In genomic region chr3R:11351280-11351679, dm6 we compare ENCODE assay signal across 1 fruit fly cellular context.
TF ChIP-seq lines count a peak whose summit lies in the region.

No protein-coding gene starts in this region.

TF ChIP-seq in whole organism, embryonic, 481 proteins besides CTCF, POLR2A, EP300 and RAD21 (continued from another document):
- TF ChIP-seq Xrp1 (GFP tag; IDR thresholded peaks at IDR 0.05; lab: Robert Waterston, UW) (peak; percentile 41; the same call in 1 of the 2 replicates), CG7839 (tag; optimal IDR thresholded peaks at IDR 0.05; lab: Kevin White, UChicago) (peak; percentile 6), stc (GFP tag; IDR thresholded peaks at IDR 0.05; lab: Robert Waterston, UW) (no peak), CG12391 (tag; optimal IDR thresholded peaks at IDR 0.05; lab: Kevin White, UChicago) (peak; percentile 27), CG7357 (GFP tag; IDR thresholded peaks at IDR 0.05; lab: Robert Waterston, UW) (no peak), prd (optimal IDR thresholded peaks at IDR 0.05; lab: Kevin White, UChicago) (no peak), prd (GFP tag; IDR thresholded peaks at IDR 0.05; lab: Robert Waterston, UW) (peak; percentile 28; the same call in 1 of the 3 replicates), toy (GFP tag; IDR thresholded peaks at IDR 0.05; lab: Robert Waterston, UW) (no peak), CG4282 (GFP tag; optimal IDR thresholded peaks at IDR 0.05; lab: Kevin White, UChicago) (peak; percentile 89), CG12104 (GFP tag; optimal IDR thresholded peaks at IDR 0.05; lab: Kevin White, UChicago) (no peak), CG18262 (tag; optimal IDR thresholded peaks at IDR 0.05; lab: Kevin White, UChicago) (peak; percentile 45), yki (optimal IDR thresholded peaks at IDR 0.05; lab: Kevin White, UChicago) (no peak), bsh (GFP tag; optimal IDR thresholded peaks at IDR 0.05; lab: Kevin White, UChicago) (peak in 1 of 2 experiments; percentile 13), CG31441 (GFP tag; IDR thresholded peaks at IDR 0.05; lab: Robert Waterston, UW) (peak; percentile 34; the same call in 1 of the 2 replicates), ftz-f1 (GFP tag; optimal IDR thresholded peaks at IDR 0.05; lab: Kevin White, UChicago) (no peak), Bgb (GFP tag; IDR thresholded peaks at IDR 0.05; lab: Robert Waterston, UW; ENCODE audit: partially characterized antibody) (no peak), unpg (GFP tag; optimal IDR thresholded peaks at IDR 0.05; lab: Kevin White, UChicago) (peak; percentile 3), CG14710 (tag; optimal IDR thresholded peaks at IDR 0.05; lab: Kevin White, UChicago) (peak; percentile 35), lola (GFP tag; optimal IDR thresholded peaks at IDR 0.05; lab: Kevin White, UChicago) (peak in 1 of 3 experiments; percentile 42), dmrt11E (tag; optimal IDR thresholded peaks at IDR 0.05; lab: Kevin White, UChicago) (peak; percentile 64), CG17361 (GFP tag; IDR thresholded peaks at IDR 0.05; lab: Robert Waterston, UW) (peak; percentile 26; the same call in 1 of the 3 replicates)
